Worm (Caenorhabditis elegans) whole organism, L1 larva: ENCODE results near the gene K04A8.1.

Source experiments
- C34B4.2 ChIP-seq: sonication (generic microtip); optimal IDR thresholded peaks from 2 replicates; lab custom pipeline; 2017; ENCODE audit warnings: mild to moderate bottlenecking, missing genetic modification characterization, missing compliant biosample characterization
- F16B12.6 ChIP-seq: fragments of 150-350 bp; optimal IDR thresholded peaks from 2 replicates; lab custom pipeline; 2014; ENCODE audit warnings: missing biosample characterization, missing genetic modification characterization
- aha-1 ChIP-seq: fragments of 150-350 bp; optimal IDR thresholded peaks from 2 replicates; lab custom pipeline; 2014; ENCODE audit warnings: missing biosample characterization, missing genetic modification characterization
- alr-1 ChIP-seq: fragments of 200-800 bp; sonication (Bioruptor generic); optimal IDR thresholded peaks from 2 replicates; lab custom pipeline; 2018; ENCODE audit warnings: borderline replicate concordance, mild to moderate bottlenecking, missing genetic modification characterization, missing compliant biosample characterization
- aly-2 ChIP-seq: fragments of 150-350 bp; optimal IDR thresholded peaks from 2 replicates; lab custom pipeline; 2014; ENCODE audit warnings: missing biosample characterization, missing genetic modification characterization
- blmp-1 ChIP-seq: fragments of 150-350 bp; optimal IDR thresholded peaks from 2 replicates; lab custom pipeline; 2014; ENCODE audit warnings: missing biosample characterization, missing genetic modification characterization
- ceh-63 ChIP-seq: fragments of 200-800 bp; sonication (Bioruptor generic); optimal IDR thresholded peaks from 2 replicates; lab custom pipeline; 2018; ENCODE audit warnings: mild to moderate bottlenecking, missing genetic modification characterization, missing compliant biosample characterization
- ceh-8 ChIP-seq: fragments of 200-800 bp; sonication (Bioruptor generic); optimal IDR thresholded peaks from 2 replicates; lab custom pipeline; 2018; ENCODE audit warnings: mild to moderate bottlenecking, missing genetic modification characterization, moderate library complexity, missing compliant biosample characterization
- ceh-82 ChIP-seq, 3 experiments: fragments of 150-350 bp in 1 of 3; sonication (generic microtip) in 2 of 3; optimal IDR thresholded peaks; 2 replicates each; lab custom pipeline; 2014 to 2017; ENCODE audit warnings: missing biosample characterization in 3 of 3, missing genetic modification characterization in 3 of 3
- ceh-90 ChIP-seq: sonication (generic microtip); optimal IDR thresholded peaks from 2 replicates; lab custom pipeline; 2016; ENCODE audit warnings: missing genetic modification characterization, missing compliant biosample characterization
- ces-1 ChIP-seq: fragments of 150-350 bp; optimal IDR thresholded peaks from 2 replicates; lab custom pipeline; 2014; ENCODE audit warnings: missing biosample characterization, missing genetic modification reagents, missing genetic modification characterization
- dpl-1 ChIP-seq, 3 experiments: fragments of 150-350 bp in 2 of 3; sonication (generic microtip) in 1 of 3; optimal IDR thresholded peaks; 2 replicates each; lab custom pipeline; 2014 to 2017; ENCODE audit warnings: missing biosample characterization in 3 of 3, missing genetic modification characterization in 3 of 3, missing genetic modification reagents in 3 of 3
- efl-1 ChIP-seq, 4 experiments: fragments of 150-350 bp; optimal IDR thresholded peaks in 3 of 4; peaks in 1 of 4; 1 replicate in 1 of 4; 2 replicates in 3 of 4; lab custom pipeline; 2014; ENCODE audit warnings: missing biosample characterization in 2 of 4, missing genetic modification characterization in 2 of 4, missing genetic modification reagents in 2 of 4
- elt-2 ChIP-seq: sonication (generic microtip); optimal IDR thresholded peaks from 2 replicates; lab custom pipeline; 2016; ENCODE audit warnings: missing genetic modification characterization, mild to moderate bottlenecking, inconsistent platforms, missing compliant biosample characterization, missing genetic modification reagents
- elt-3 ChIP-seq, 6 experiments: fragments of 150-350 bp in 1 of 6; sonication (generic microtip); optimal IDR thresholded peaks; 2 replicates each; lab custom pipeline; 2017 to 2018; ENCODE audit warnings: missing biosample characterization in 6 of 6, missing genetic modification characterization in 6 of 6, inconsistent platforms in 1 of 6
- fkh-8 ChIP-seq: sonication (generic microtip); optimal IDR thresholded peaks from 2 replicates; lab custom pipeline; 2016; ENCODE audit warnings: mild to moderate bottlenecking, missing genetic modification characterization, missing compliant biosample characterization
- fos-1 ChIP-seq: fragments of 150-350 bp; optimal IDR thresholded peaks from 2 replicates; lab custom pipeline; 2014; ENCODE audit warnings: missing biosample characterization, missing genetic modification characterization
- hlh-4 ChIP-seq: sonication (generic microtip); optimal IDR thresholded peaks from 2 replicates; lab custom pipeline; 2016; ENCODE audit warnings: mild to moderate bottlenecking, missing genetic modification characterization, missing compliant biosample characterization
- hpl-2 ChIP-seq: fragments of 150-350 bp; optimal IDR thresholded peaks from 2 replicates; lab custom pipeline; 2014; ENCODE audit warnings: missing biosample characterization, missing genetic modification reagents, missing genetic modification characterization
- lin-35 ChIP-seq, 2 experiments: fragments of 150-350 bp; optimal IDR thresholded peaks; 2 replicates each; lab custom pipeline; 2014; ENCODE audit warnings: missing biosample characterization in 2 of 2, missing genetic modification characterization in 2 of 2, missing genetic modification reagents in 2 of 2
- lsy-2 ChIP-seq, 2 experiments: fragments of 150-350 bp; optimal IDR thresholded peaks; 2 replicates each; lab custom pipeline; 2014; ENCODE audit warnings: missing biosample characterization in 2 of 2, missing genetic modification characterization in 2 of 2
- mab-9 ChIP-seq: fragments of 200-800 bp; sonication (Bioruptor generic); IDR thresholded peaks from 2 replicates; pipeline ENCODE4 v1.3.6; 2022; ENCODE audit warnings: missing genetic modification reagents, missing genetic modification characterization, missing compliant biosample characterization
- mep-1 ChIP-seq: fragments of 150-350 bp; optimal IDR thresholded peaks from 2 replicates; lab custom pipeline; 2014; ENCODE audit warnings: missing biosample characterization, missing genetic modification characterization
- nhr-19 ChIP-seq: fragments of 200-800 bp; sonication (Bioruptor generic); conservative IDR thresholded peaks from 2 replicates; pipeline ENCODE4 v1.3.6; 2022; ENCODE audit warnings: missing genetic modification characterization, missing compliant biosample characterization
- nhr-47 ChIP-seq: sonication (generic microtip); optimal IDR thresholded peaks from 2 replicates; lab custom pipeline; 2016; ENCODE audit warnings: mild to moderate bottlenecking, missing genetic modification characterization, moderate library complexity, missing compliant biosample characterization
- nhr-76 ChIP-seq: sonication (generic microtip); optimal IDR thresholded peaks from 2 replicates; lab custom pipeline; 2017; ENCODE audit warnings: missing biosample characterization, missing genetic modification characterization
- nhr-84 ChIP-seq: sonication (generic microtip); optimal IDR thresholded peaks from 2 replicates; lab custom pipeline; 2017; ENCODE audit warnings: missing biosample characterization, missing genetic modification characterization
- nhr-85 ChIP-seq: sonication (generic microtip); peaks from one replicate; lab custom pipeline; 2016; ENCODE audit warnings: missing genetic modification characterization, inconsistent platforms, missing compliant biosample characterization
- rnt-1 ChIP-seq: sonication (generic microtip); optimal IDR thresholded peaks from 2 replicates; lab custom pipeline; 2016; ENCODE audit warnings: mild to moderate bottlenecking, missing genetic modification characterization, moderate library complexity, missing compliant biosample characterization
- skn-1 ChIP-seq: fragments of 150-350 bp; optimal IDR thresholded peaks from 2 replicates; lab custom pipeline; 2014; ENCODE audit warnings: missing biosample characterization, missing genetic modification characterization
- snpc-4 ChIP-seq: fragments of 150-350 bp; optimal IDR thresholded peaks from 2 replicates; lab custom pipeline; 2014; ENCODE audit warnings: missing biosample characterization, missing genetic modification characterization
- sptf-1 ChIP-seq: fragments of 150-350 bp; optimal IDR thresholded peaks from 2 replicates; lab custom pipeline; 2014; ENCODE audit warnings: missing biosample characterization, missing genetic modification characterization
- sup-37 ChIP-seq: fragments of 200-800 bp; sonication (Bioruptor generic); optimal IDR thresholded peaks from 2 replicates; lab custom pipeline; 2018; ENCODE audit warnings: mild to moderate bottlenecking, missing genetic modification characterization, missing compliant biosample characterization
- tbx-2 ChIP-seq: sonication (generic microtip); optimal IDR thresholded peaks from 2 replicates; lab custom pipeline; 2016; ENCODE audit warnings: missing genetic modification characterization, missing compliant biosample characterization
- unc-130 ChIP-seq: fragments of 150-350 bp; optimal IDR thresholded peaks from 2 replicates; lab custom pipeline; 2017; ENCODE audit warnings: missing biosample characterization, missing genetic modification characterization, inconsistent platforms
- unc-62 ChIP-seq: fragments of 150-350 bp; optimal IDR thresholded peaks from 2 replicates; lab custom pipeline; 2014; ENCODE audit warnings: missing biosample characterization, missing genetic modification reagents, missing genetic modification characterization
- vab-15 ChIP-seq: sonication (generic microtip); optimal IDR thresholded peaks from 2 replicates; lab custom pipeline; 2017; ENCODE audit warnings: missing genotype, mild to moderate bottlenecking, missing genetic modification characterization, missing compliant biosample characterization
- zip-4 ChIP-seq: fragments of 200-800 bp; sonication (Bioruptor generic); optimal IDR thresholded peaks from 2 replicates; lab custom pipeline; 2018; ENCODE audit warnings: mild to moderate bottlenecking, missing genetic modification characterization, moderate library complexity, missing compliant biosample characterization

The K04A8.1 gene

ce11 chrV:6605275-6605674, 39.1 kb downstream of the K04A8.1 start, which contains the start of gene ZK1055.7:
Gene ZK1055.7 (minus strand): TSS chrV:6605375.
- no peak for TF ChIP-seq hpl-2 (GFP tag; lab: Kevin White, UChicago)
- TF ChIP-seq efl-1 (optimal IDR thresholded peaks at IDR 0.05; lab: Kevin White, UChicago), result no peak
- TF ChIP-seq efl-1 (GFP tag; optimal IDR thresholded peaks at IDR 0.05 in 1 of 2; lab: Kevin White, UChicago), result peak in 1 of 2 experiments; percentile 50

- TF ChIP-seq lin-35 (GFP tag; optimal IDR thresholded peaks at IDR 0.05; lab: Kevin White, UChicago) (no peak), tbx-2 (no peak), skn-1 (tag; lab: Kevin White, UChicago) (peak; percentile 32), lsy-2 (tag; optimal IDR thresholded peaks at IDR 0.05; lab: Kevin White, UChicago) (peak in 1 of 2 experiments; percentile 8), efl-1 (optimal IDR thresholded peaks at IDR 0.05; lab: Kevin White, UChicago) (no peak), efl-1 (GFP tag; optimal IDR thresholded peaks at IDR 0.05 in 1 of 2; lab: Kevin White, UChicago) (peak in 1 of 2 experiments; percentile 88), elt-3 (tag; optimal IDR thresholded peaks at IDR 0.05; lab: Kevin White, UChicago) (peak in 2 of 6 experiments; percentile 6 to 22), nhr-84 (tag; lab: Kevin White, UChicago) (no peak), fkh-8 (no peak)
These were observed 40.1 kb downstream of the K04A8.1 start for ce11 chrV:6606197-6606596.

- TF ChIP-seq nhr-85 (tag; lab: Kevin White, UChicago), result no peak
- no peak for TF ChIP-seq rnt-1 (tag; lab: Kevin White, UChicago)
- TF ChIP-seq nhr-84 (tag; lab: Kevin White, UChicago), result no peak
- no peak for TF ChIP-seq nhr-47 (tag; lab: Kevin White, UChicago)
- no peak for TF ChIP-seq nhr-19 (GFP tag; lab: Robert Waterston, UW)
- TF ChIP-seq C34B4.2 (tag; lab: Kevin White, UChicago), result no peak
- TF ChIP-seq nhr-76 (tag; lab: Kevin White, UChicago), result no peak
- no peak for TF ChIP-seq ceh-90
- TF ChIP-seq hlh-4, result no peak
- TF ChIP-seq elt-3 (tag; optimal IDR thresholded peaks at IDR 0.05; lab: Kevin White, UChicago), result no peak
- TF ChIP-seq aha-1, result no peak
- no peak for TF ChIP-seq efl-1 (optimal IDR thresholded peaks at IDR 0.05; lab: Kevin White, UChicago)
- no peak for TF ChIP-seq efl-1 (GFP tag; optimal IDR thresholded peaks at IDR 0.05 in 1 of 2; lab: Kevin White, UChicago)
- TF ChIP-seq elt-2 (tag; lab: Kevin White, UChicago), result no peak
- TF ChIP-seq unc-130 (tag; lab: Kevin White, UChicago), result no peak
- TF ChIP-seq ceh-8 (GFP tag; lab: Kevin White, UChicago), result no peak
- TF ChIP-seq aly-2 (tag; lab: Kevin White, UChicago), result no peak
- no peak for TF ChIP-seq alr-1
- TF ChIP-seq ceh-63 (GFP tag; lab: Kevin White, UChicago), result no peak
These were observed 44.9 kb downstream of the K04A8.1 start, which contains the start of gene gon-14 for ce11 chrV:6611058-6611457. Gene gon-14 (minus strand): TSS chrV:6611158.

DNA sequence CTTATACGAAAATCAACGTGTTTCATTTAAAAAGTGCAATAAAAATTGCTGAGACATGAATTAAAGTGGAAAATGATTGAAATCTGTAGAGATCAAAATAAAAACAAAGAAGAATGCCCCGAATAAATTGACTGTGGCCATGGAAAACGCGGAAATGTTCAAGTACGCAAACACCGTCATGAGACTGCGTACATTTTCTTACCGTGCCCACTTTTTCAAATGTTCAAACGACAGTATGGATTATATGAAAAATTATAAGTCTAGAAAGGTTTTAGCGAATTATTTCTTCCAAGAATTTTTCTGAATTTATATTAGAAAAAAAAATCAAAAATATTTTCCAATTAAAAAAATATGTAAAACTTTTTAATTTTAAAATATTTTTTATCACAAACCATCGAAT, 45.4 kb downstream of the K04A8.1 start:
- TF ChIP-seq mab-9 (GFP tag; lab: Robert Waterston, UW), result no peak
- no peak for TF ChIP-seq sptf-1 (tag; lab: Kevin White, UChicago)
- peak; percentile 70 for TF ChIP-seq F16B12.6
- peak in 2 of 3 experiments; percentile 29 to 54 for TF ChIP-seq dpl-1 (GFP tag; optimal IDR thresholded peaks at IDR 0.05; lab: Kevin White, UChicago)
- no peak for TF ChIP-seq unc-62 (GFP tag; lab: Kevin White, UChicago)
- TF ChIP-seq snpc-4 (tag; lab: Kevin White, UChicago), result no peak
- peak; percentile 34 for TF ChIP-seq blmp-1 (tag; lab: Kevin White, UChicago)
- no peak for TF ChIP-seq nhr-76 (tag; lab: Kevin White, UChicago)
- TF ChIP-seq vab-15 (tag; lab: Kevin White, UChicago), result no peak
- TF ChIP-seq ceh-63 (GFP tag; lab: Kevin White, UChicago), result no peak
- TF ChIP-seq fos-1 (tag; lab: Kevin White, UChicago), result no peak
- TF ChIP-seq ceh-90, result no peak
- no peak for TF ChIP-seq ces-1
- peak; percentile 29 to 48 for TF ChIP-seq efl-1 (optimal IDR thresholded peaks at IDR 0.05; lab: Kevin White, UChicago)
- peak in 1 of 2 experiments; percentile 43 for TF ChIP-seq efl-1 (GFP tag; optimal IDR thresholded peaks at IDR 0.05 in 1 of 2; lab: Kevin White, UChicago)
- peak in 1 of 3 experiments; percentile 5 for TF ChIP-seq ceh-82 (tag; optimal IDR thresholded peaks at IDR 0.05; lab: Kevin White, UChicago)
- peak; percentile 10 to 45 for TF ChIP-seq lin-35 (GFP tag; optimal IDR thresholded peaks at IDR 0.05; lab: Kevin White, UChicago)
- no peak for TF ChIP-seq sup-37 (GFP tag; lab: Kevin White, UChicago)
- TF ChIP-seq lsy-2 (tag; optimal IDR thresholded peaks at IDR 0.05; lab: Kevin White, UChicago), result peak; percentile 43 to 94
- no peak for TF ChIP-seq aly-2 (tag; lab: Kevin White, UChicago)
- TF ChIP-seq zip-4 (GFP tag; lab: Kevin White, UChicago), result no peak
- no peak for TF ChIP-seq mep-1
